Fruit fly (Drosophila melanogaster): Measurements from ENCODE around the gene eEF2.

The eEF2 gene

dm6 chr2L:21658529-21659009, 23.4 kb downstream of the eEF2 start, which contains the start of gene Cul2 (continued):
- TF ChIP-seq YL-1 (GFP tag; optimal IDR thresholded peaks at IDR 0.05) = peak; percentile 60
- peak; percentile 52 for TF ChIP-seq pum (GFP tag; optimal IDR thresholded peaks at IDR 0.05)
- TF ChIP-seq CrebB (tag; optimal IDR thresholded peaks at IDR 0.05) = no peak
- peak; percentile 14 for TF ChIP-seq Dip3 (GFP tag; optimal IDR thresholded peaks at IDR 0.05)
- TF ChIP-seq Mad (GFP tag; optimal IDR thresholded peaks at IDR 0.05) = no peak
- no peak for TF ChIP-seq CG6654 (GFP tag; optimal IDR thresholded peaks at IDR 0.05)
- peak; percentile 34 for TF ChIP-seq CG1602 (GFP tag; optimal IDR thresholded peaks at IDR 0.05)
- TF ChIP-seq lov (optimal IDR thresholded peaks at IDR 0.05) = no peak
- no peak for TF ChIP-seq lov (GFP tag; IDR thresholded peaks at IDR 0.05)
- peak; percentile 81 for TF ChIP-seq CG14860 (GFP tag; IDR thresholded peaks at IDR 0.05; ENCODE audit: partially characterized antibody)
- TF ChIP-seq CG32532 (GFP tag; IDR thresholded peaks at IDR 0.05) = peak; percentile 63
- peak; percentile 35 for TF ChIP-seq Myb (GFP tag; optimal IDR thresholded peaks at IDR 0.05)
- TF ChIP-seq cad (GFP tag; optimal IDR thresholded peaks at IDR 0.05) = no peak
- no peak for TF ChIP-seq trh (GFP tag; optimal IDR thresholded peaks at IDR 0.05)
- TF ChIP-seq CG30403 (GFP tag; optimal IDR thresholded peaks at IDR 0.05) = peak; percentile 59
- TF ChIP-seq ranshi (GFP tag; IDR thresholded peaks at IDR 0.05) = no peak
- peak; percentile 41 for TF ChIP-seq pnt (GFP tag; optimal IDR thresholded peaks at IDR 0.05)
- TF ChIP-seq CG5180 (GFP tag; optimal IDR thresholded peaks at IDR 0.05) = no peak
- TF ChIP-seq Med (GFP tag) = peak; percentile 89
- peak; percentile 85 for TF ChIP-seq amos (GFP tag; IDR thresholded peaks at IDR 0.05; ENCODE audit: partially characterized antibody)
- no peak for TF ChIP-seq CG2202 (tag; optimal IDR thresholded peaks at IDR 0.05)
- no peak for TF ChIP-seq CG12744 (GFP tag; optimal IDR thresholded peaks at IDR 0.05)
- TF ChIP-seq sr (GFP tag; IDR thresholded peaks at IDR 0.05) = no peak
- TF ChIP-seq BtbVII (GFP tag; optimal IDR thresholded peaks at IDR 0.05) = no peak
- peak; percentile 45 for TF ChIP-seq mam (GFP tag; optimal IDR thresholded peaks at IDR 0.05)
- peak; percentile 17 for TF ChIP-seq tin (GFP tag; optimal IDR thresholded peaks at IDR 0.05)
- TF ChIP-seq CTCF (GFP tag; optimal IDR thresholded peaks at IDR 0.05) = no peak
- TF ChIP-seq CG34422 (GFP tag; IDR thresholded peaks at IDR 0.05) = no peak
- peak; percentile 81 for TF ChIP-seq unc-4 (GFP tag; IDR thresholded peaks at IDR 0.05; ENCODE audit: partially characterized antibody)
- no peak for TF ChIP-seq Trl (optimal IDR thresholded peaks at IDR 0.05)
- TF ChIP-seq Trl (GFP tag; optimal IDR thresholded peaks at IDR 0.05) = peak; percentile 7
- TF ChIP-seq MESR4 (GFP tag; optimal IDR thresholded peaks at IDR 0.05) = peak; percentile 94
- no peak for TF ChIP-seq CG1647 (GFP tag; optimal IDR thresholded peaks at IDR 0.05)
- peak; percentile 54 for TF ChIP-seq CG8290 (GFP tag; optimal IDR thresholded peaks at IDR 0.05)
- peak in 1 of 2 experiments; percentile 55 for TF ChIP-seq CG8290 (tag; optimal IDR thresholded peaks at IDR 0.05)
- no peak for TF ChIP-seq dan (GFP tag; IDR thresholded peaks at IDR 0.05)
- peak; percentile 67 for TF ChIP-seq stwl (tag; optimal IDR thresholded peaks at IDR 0.05)
- TF ChIP-seq vnd (GFP tag; IDR thresholded peaks at IDR 0.05; ENCODE audit: partially characterized antibody) = peak; percentile 85
- no peak for TF ChIP-seq Ssrp (tag; optimal IDR thresholded peaks at IDR 0.05)
- no peak for TF ChIP-seq Max (GFP tag; optimal IDR thresholded peaks at IDR 0.05)
- no peak for TF ChIP-seq CG10147 (GFP tag; optimal IDR thresholded peaks at IDR 0.05)
- TF ChIP-seq vfl (GFP tag; optimal IDR thresholded peaks at IDR 0.05) = peak; percentile 37
- peak; percentile 6 for TF ChIP-seq Side (GFP tag; optimal IDR thresholded peaks at IDR 0.05)
- TF ChIP-seq twi (tag; optimal IDR thresholded peaks at IDR 0.05) = no peak
- TF ChIP-seq abd-A (tag; optimal IDR thresholded peaks at IDR 0.05) = no peak
- TF ChIP-seq CG9727 (GFP tag; optimal IDR thresholded peaks at IDR 0.05) = no peak
- no peak for TF ChIP-seq GATAe (GFP tag; conservative IDR thresholded peaks at IDR 0.05)
- peak; percentile 80 for TF ChIP-seq HLH4C (GFP tag; IDR thresholded peaks at IDR 0.05; ENCODE audit: partially characterized antibody)
- no peak for TF ChIP-seq Usf (GFP tag; optimal IDR thresholded peaks at IDR 0.05)
- TF ChIP-seq CG10431 (GFP tag; optimal IDR thresholded peaks at IDR 0.05) = no peak
- TF ChIP-seq emc (GFP tag; optimal IDR thresholded peaks at IDR 0.05) = no peak
- peak; percentile 93 for TF ChIP-seq CG17802 (tag; optimal IDR thresholded peaks at IDR 0.05)
- no peak for TF ChIP-seq dysf (GFP tag; IDR thresholded peaks at IDR 0.05)

All from whole organism, embryonic.